Fruit fly (Drosophila melanogaster) whole organism, adult: ENCODE results near the gene Nplp4.
A peak's percentile ranks its signal among the peaks of the same experiment; 100 is the strongest.

Source experiments
- CG11617 ChIP-seq: fragments of 200-800 bp; sonication (Bioruptor generic); optimal IDR thresholded peaks from 2 replicates; lab custom pipeline; 2017; ENCODE audit warnings: mild to moderate bottlenecking, missing biosample characterization, missing genetic modification reagents, missing genetic modification characterization
- CG12768 ChIP-seq: fragments of 200-800 bp; sonication (Bioruptor generic); optimal IDR thresholded peaks from 2 replicates; lab custom pipeline; 2017; ENCODE audit warnings: missing biosample characterization, missing genetic modification characterization, mild to moderate bottlenecking, moderate library complexity, missing genetic modification reagents
- CG14711 ChIP-seq: fragments of 200-800 bp; sonication (Bioruptor generic); optimal IDR thresholded peaks from 2 replicates; lab custom pipeline; 2018; ENCODE audit warnings: missing biosample characterization, mild to moderate bottlenecking, missing genetic modification characterization, moderate library complexity
- CG1620 ChIP-seq: fragments of 200-800 bp; sonication (Bioruptor generic); optimal IDR thresholded peaks from 2 replicates; lab custom pipeline; 2016; ENCODE audit warnings: missing biosample characterization, missing genetic modification characterization
- CG33017 ChIP-seq: fragments of 200-800 bp; sonication (Bioruptor generic); optimal IDR thresholded peaks from 2 replicates; lab custom pipeline; 2018; ENCODE audit warnings: missing biosample characterization, mild to moderate bottlenecking, missing genetic modification characterization, moderate library complexity
- CG5204 ChIP-seq: fragments of 200-800 bp; sonication (Bioruptor generic); optimal IDR thresholded peaks from 2 replicates; lab custom pipeline; 2016; ENCODE audit warnings: missing biosample characterization, missing genetic modification characterization
- CG7045 ChIP-seq: fragments of 200-800 bp; sonication (Bioruptor generic); optimal IDR thresholded peaks from 2 replicates; lab custom pipeline; 2017; ENCODE audit warnings: missing biosample characterization, mild to moderate bottlenecking, missing genetic modification characterization
- CG7101 ChIP-seq: fragments of 200-800 bp; sonication (Bioruptor generic); optimal IDR thresholded peaks from 2 replicates; lab custom pipeline; 2018; ENCODE audit warnings: missing biosample characterization, mild to moderate bottlenecking, missing genetic modification characterization, moderate library complexity
- Clk ChIP-seq: fragments of 200-800 bp; sonication (Bioruptor generic); optimal IDR thresholded peaks from 2 replicates; lab custom pipeline; 2017; ENCODE audit warnings: missing biosample characterization, missing genetic modification characterization
- Crg-1 ChIP-seq: fragments of 200-800 bp; sonication (Bioruptor generic); optimal IDR thresholded peaks from 2 replicates; lab custom pipeline; 2016; ENCODE audit warnings: missing biosample characterization, missing genetic modification characterization
- Hr96 ChIP-seq: fragments of 200-800 bp; sonication (Bioruptor generic); optimal IDR thresholded peaks from 2 replicates; lab custom pipeline; 2016; ENCODE audit warnings: missing biosample characterization, missing genetic modification characterization
- Mnt ChIP-seq: fragments of 200-800 bp; sonication (Bioruptor generic); optimal IDR thresholded peaks from 2 replicates; lab custom pipeline; 2016; ENCODE audit warnings: missing biosample characterization, mild to moderate bottlenecking, missing genetic modification characterization
- bab1 ChIP-seq: fragments of 200-800 bp; sonication (Bioruptor generic); optimal IDR thresholded peaks from 3 replicates; lab custom pipeline; 2019; ENCODE audit warnings: missing biosample characterization, mild to moderate bottlenecking, missing genetic modification characterization, moderate library complexity
- cic ChIP-seq: fragments of 200-800 bp; sonication (Bioruptor generic); optimal IDR thresholded peaks from 2 replicates; lab custom pipeline; 2017; ENCODE audit warnings: missing biosample characterization, mild to moderate bottlenecking, missing genetic modification characterization, moderate library complexity
- cnc ChIP-seq, 2 experiments: fragments of >200 bp; optimal IDR thresholded peaks; 2 replicates each; lab custom pipeline; 2017
- kay ChIP-seq: fragments of 200-800 bp; sonication (Bioruptor generic); peaks from one replicate; lab custom pipeline; 2016; ENCODE audit warnings: missing biosample characterization, missing genetic modification characterization, borderline replicate concordance
- ovo ChIP-seq: fragments of 200-800 bp; sonication (Bioruptor generic); optimal IDR thresholded peaks from 2 replicates; lab custom pipeline; 2016; ENCODE audit warnings: missing biosample characterization, missing genetic modification characterization
- pad ChIP-seq: fragments of 200-800 bp; sonication (Bioruptor generic); optimal IDR thresholded peaks from 3 replicates; lab custom pipeline; 2017; ENCODE audit warnings: missing biosample characterization, missing genetic modification characterization, mild to moderate bottlenecking, moderate library complexity, missing genetic modification reagents
- tj ChIP-seq: fragments of 200-800 bp; sonication (Bioruptor generic); optimal IDR thresholded peaks from 3 replicates; lab custom pipeline; 2017; ENCODE audit warnings: missing biosample characterization, mild to moderate bottlenecking, missing genetic modification characterization, moderate library complexity
- toe ChIP-seq: fragments of 200-800 bp; sonication (Bioruptor generic); optimal IDR thresholded peaks from 2 replicates; lab custom pipeline; 2016; ENCODE audit warnings: missing biosample characterization, missing genetic modification characterization

Nplp4 gene

DNA sequence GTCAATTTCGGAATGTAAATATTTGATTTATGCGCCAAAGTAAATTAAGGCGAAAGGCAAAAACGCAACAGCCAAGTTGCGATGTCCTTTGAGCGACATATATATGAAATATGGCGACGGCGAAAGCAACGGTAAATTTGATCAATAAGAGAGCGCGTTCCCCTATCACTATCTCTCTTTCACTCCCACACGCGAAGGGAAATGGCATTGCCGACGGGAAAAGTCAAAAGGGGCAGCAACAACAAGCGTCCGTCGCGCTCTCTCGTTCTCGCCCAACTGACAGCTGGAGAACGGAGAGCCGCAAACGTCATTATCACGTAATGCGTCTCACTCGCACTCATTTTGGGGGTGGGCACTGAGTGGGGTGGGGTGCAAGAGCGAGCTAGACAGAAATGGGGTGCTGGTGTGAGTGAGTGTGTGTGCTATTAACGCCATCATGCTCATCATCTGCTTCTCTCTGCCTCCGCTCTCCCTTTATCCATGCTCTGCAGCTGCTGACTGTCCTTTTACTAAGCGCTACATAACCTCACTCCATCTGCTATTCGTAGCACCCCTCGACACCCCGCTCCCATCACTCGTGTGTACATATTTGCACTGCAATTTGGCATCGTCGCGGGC lies 37.8 kb upstream of the Nplp4 start, which contains the start of gene erm:
TSS of gene erm (minus strand) at position 51 of the 618 bp plus-strand sequence.
- TF ChIP-seq Crg-1 (GFP tag; lab: Kevin White, UChicago) (peak; percentile 47), Clk (peak; percentile 63), CG14711 (tag; lab: Kevin White, UChicago) (no peak), CG12768 (GFP tag; lab: Kevin White, UChicago) (peak; percentile 61), CG7101 (peak; percentile 23), pad (peak; percentile 42), toe (GFP tag; lab: Kevin White, UChicago) (no peak), tj (GFP tag; lab: Kevin White, UChicago) (no peak), bab1 (GFP tag; lab: Kevin White, UChicago) (no peak), ovo (GFP tag; lab: Kevin White, UChicago) (no peak), Mnt (no peak), kay (no peak), Hr96 (GFP tag; lab: Kevin White, UChicago) (peak; percentile 40), CG7045 (GFP tag; lab: Kevin White, UChicago) (peak; percentile 57), CG5204 (GFP tag; lab: Kevin White, UChicago) (no peak), CG11617 (GFP tag; lab: Kevin White, UChicago) (no peak), CG1620 (GFP tag; lab: Kevin White, UChicago) (no peak), CG33017 (tag; lab: Kevin White, UChicago) (no peak), cnc (optimal IDR thresholded peaks at IDR 0.05; lab: Kevin White, UChicago) (no peak), cic (no peak)

DNA sequence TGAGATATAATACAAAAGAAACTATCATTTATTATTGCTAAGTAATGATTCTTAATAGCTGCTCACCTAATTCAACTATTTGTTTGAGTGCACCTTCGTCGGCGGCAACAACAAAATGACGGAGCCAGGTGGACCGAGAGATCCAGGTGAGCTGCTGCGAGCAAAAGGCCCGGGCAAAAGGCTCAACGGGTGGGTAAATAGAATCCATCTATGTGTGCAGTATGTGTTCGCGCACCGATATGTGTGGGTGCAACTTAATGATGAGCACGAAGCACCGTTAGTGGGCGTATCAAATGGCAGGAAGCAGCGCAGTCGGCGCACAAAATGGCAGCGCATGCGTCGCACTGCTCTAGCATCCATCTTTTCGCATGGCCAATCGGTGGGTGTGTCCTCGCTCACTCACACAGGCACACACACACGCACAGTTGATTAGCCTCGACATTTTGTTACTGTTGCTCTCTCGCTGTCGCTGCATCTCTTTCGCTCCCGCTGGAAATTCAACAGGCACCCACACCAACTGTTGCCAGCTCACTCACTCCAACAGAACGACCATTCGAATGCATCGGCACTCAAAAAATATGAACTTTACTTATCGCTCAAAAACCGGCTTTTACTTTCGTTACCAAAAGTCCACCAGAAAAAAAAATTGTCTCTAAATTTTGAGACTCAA lies 35.6 kb upstream of the Nplp4 start:
- TF ChIP-seq toe (GFP tag; lab: Kevin White, UChicago): no peak
- peak; percentile 9 for TF ChIP-seq ovo (GFP tag; lab: Kevin White, UChicago)

- peak; percentile 3 for TF ChIP-seq Mnt
- peak; percentile 4 for TF ChIP-seq CG7101
- TF ChIP-seq Clk: no peak
- peak; percentile 4 for TF ChIP-seq CG1620 (GFP tag; lab: Kevin White, UChicago)
- peak; percentile 14 for TF ChIP-seq Crg-1 (GFP tag; lab: Kevin White, UChicago)
- no peak for TF ChIP-seq tj (GFP tag; lab: Kevin White, UChicago)
- peak; percentile 7 for TF ChIP-seq bab1 (GFP tag; lab: Kevin White, UChicago)
- TF ChIP-seq ovo (GFP tag; lab: Kevin White, UChicago): no peak
Measured at dm6 chr2L:1973957-1974356, 34.3 kb upstream of the Nplp4 start, which contains the start of gene Der-1. Der-1 (plus strand) TSS chr2L:1973957.

- TF ChIP-seq Mnt (no peak), CG7045 (GFP tag; lab: Kevin White, UChicago) (no peak), CG1620 (GFP tag; lab: Kevin White, UChicago) (no peak), CG5204 (GFP tag; lab: Kevin White, UChicago) (no peak), pad (no peak), Clk (no peak), CG33017 (tag; lab: Kevin White, UChicago) (no peak), toe (GFP tag; lab: Kevin White, UChicago) (no peak), CG14711 (tag; lab: Kevin White, UChicago) (no peak), cnc (optimal IDR thresholded peaks at IDR 0.05; lab: Kevin White, UChicago) (no peak), CG12768 (GFP tag; lab: Kevin White, UChicago) (no peak)
Measured at dm6 chr2L:1975473-1975872, 32.7 kb upstream of the Nplp4 start.

dm6 chr2L:1979196-1979818 lies 28.9 kb upstream of the Nplp4 start:
- no peak for TF ChIP-seq kay
- TF ChIP-seq bab1 (GFP tag; lab: Kevin White, UChicago): no peak

DNA sequence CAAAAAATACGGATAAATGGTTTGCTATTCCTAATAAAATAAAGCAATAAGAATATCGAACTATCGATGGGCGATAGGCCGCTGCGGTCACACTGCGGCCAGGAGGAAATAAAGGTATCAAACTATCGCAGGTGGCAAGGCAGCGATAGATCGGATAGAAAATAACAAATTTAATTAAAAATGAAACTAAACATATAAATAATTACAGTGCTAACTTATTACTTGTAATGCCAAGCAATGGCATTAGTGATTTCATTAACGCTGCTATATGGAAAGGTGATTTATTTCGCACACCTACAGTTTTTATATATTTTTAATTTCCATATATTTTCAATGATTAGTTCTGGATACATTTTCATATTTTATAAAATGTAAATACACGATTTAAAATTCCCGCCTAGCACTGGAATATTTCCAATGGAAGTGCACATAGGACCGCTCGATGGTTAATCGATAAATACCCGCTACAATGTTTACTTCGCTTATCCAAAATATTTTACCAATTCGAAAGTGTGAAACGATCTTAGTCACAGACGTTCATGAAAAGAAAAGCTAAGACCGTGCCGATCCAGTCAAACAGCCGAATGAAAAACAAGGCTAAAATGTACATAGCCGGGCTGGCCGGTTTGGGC lies 27.4 kb upstream of the Nplp4 start, which contains the start of the genes CG15356 and CG15362:
TSS of gene CG15356 (minus strand) at position 48 of the 632 bp plus-strand sequence.
TSS of gene CG15362 (plus strand) at position 469 of the 632 bp plus-strand sequence.
- TF ChIP-seq tj (GFP tag; lab: Kevin White, UChicago) (no peak), CG12768 (GFP tag; lab: Kevin White, UChicago) (peak; percentile 55), toe (GFP tag; lab: Kevin White, UChicago) (peak; percentile 66), cic (no peak), CG14711 (tag; lab: Kevin White, UChicago) (peak; percentile 13), pad (peak; percentile 38), cnc (optimal IDR thresholded peaks at IDR 0.05; lab: Kevin White, UChicago) (no peak), ovo (GFP tag; lab: Kevin White, UChicago) (no peak), CG33017 (tag; lab: Kevin White, UChicago) (no peak), bab1 (GFP tag; lab: Kevin White, UChicago) (peak; percentile 60), Mnt (peak; percentile 51), CG7101 (no peak), CG5204 (GFP tag; lab: Kevin White, UChicago) (no peak), Crg-1 (GFP tag; lab: Kevin White, UChicago) (peak; percentile 52), Clk (no peak), kay (no peak), CG1620 (GFP tag; lab: Kevin White, UChicago) (peak; percentile 70), CG11617 (GFP tag; lab: Kevin White, UChicago) (peak; percentile 45), CG7045 (GFP tag; lab: Kevin White, UChicago) (peak; percentile 29), Hr96 (GFP tag; lab: Kevin White, UChicago) (no peak)
